Worm (Caenorhabditis elegans) whole organism, L4/young adult: ENCODE data around the gene T28A8.5.

Experiments
- W03F9.2 ChIP-seq: fragments of 150-350 bp; optimal IDR thresholded peaks from 2 replicates; lab custom pipeline; 2014; ENCODE audit warnings: missing biosample characterization, missing genetic modification characterization
- dao-5 ChIP-seq: sonication (generic microtip); optimal IDR thresholded peaks from 2 replicates; lab custom pipeline; 2016; ENCODE audit warnings: missing genotype, missing genetic modification characterization, moderate library complexity, missing compliant biosample characterization
- him-1 ChIP-seq: sonication (generic microtip); optimal IDR thresholded peaks from 2 replicates; lab custom pipeline; 2016; ENCODE audit warnings: missing genotype, missing genetic modification reagents, missing genetic modification characterization, missing compliant biosample characterization

The T28A8.5 gene

DNA sequence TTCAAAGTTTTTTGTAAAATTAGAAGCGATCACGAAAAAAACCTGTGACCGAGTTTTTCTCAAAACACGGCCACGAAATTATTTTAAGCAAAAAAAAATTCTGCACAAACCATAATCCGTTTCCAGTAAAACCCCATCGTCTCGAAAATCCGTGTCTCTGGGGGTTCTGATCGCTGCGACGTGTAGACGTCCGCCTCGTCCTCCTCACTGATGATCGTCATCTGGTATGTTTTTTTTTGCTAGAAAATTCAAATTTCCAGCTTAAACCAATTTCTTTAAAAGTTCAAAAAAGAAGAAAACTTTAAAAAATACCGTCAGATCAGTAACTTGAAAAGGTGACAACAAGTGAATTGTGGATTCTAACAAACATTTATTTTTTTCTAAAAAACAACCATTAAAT, 45.1 kb downstream of the T28A8.5 start, which contains the start of gene Y76A2B.4:
Y76A2B.4 (minus strand) TSS at position 241 of the 400 bp plus-strand sequence.
- TF ChIP-seq dao-5 (tag; lab: Kevin White, UChicago): no peak
- no peak for TF ChIP-seq W03F9.2 (tag; lab: Kevin White, UChicago)
- no peak for TF ChIP-seq him-1 (tag; lab: Kevin White, UChicago)

DNA sequence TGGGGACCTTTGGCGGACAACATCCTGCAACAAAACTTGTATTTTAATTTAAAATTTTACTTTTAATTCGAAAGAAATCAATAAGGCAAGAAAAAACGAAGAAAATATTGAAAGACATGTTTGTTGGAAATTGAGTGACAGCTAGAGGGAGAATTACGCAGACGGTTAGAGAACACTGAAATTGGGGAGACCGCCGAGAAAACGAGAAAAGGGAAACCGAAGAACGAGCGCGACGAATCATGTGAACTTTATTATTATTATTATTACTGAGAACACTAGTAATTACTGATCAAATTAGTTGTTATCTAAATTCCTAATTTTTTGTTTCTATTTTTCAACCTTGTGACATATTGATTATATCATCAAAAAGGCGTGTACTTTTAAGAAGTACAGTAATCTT, 47.6 kb downstream of the T28A8.5 start, which contains the start of gene mmad-1:
mmad-1 (minus strand) TSS at position 24 of the 400 bp plus-strand sequence.
- no peak for TF ChIP-seq him-1 (tag; lab: Kevin White, UChicago)
- peak; percentile 40 for TF ChIP-seq W03F9.2 (tag; lab: Kevin White, UChicago)
- TF ChIP-seq dao-5 (tag; lab: Kevin White, UChicago): no peak

- TF ChIP-seq dao-5 (tag; lab: Kevin White, UChicago): no peak
- TF ChIP-seq him-1 (tag; lab: Kevin White, UChicago): no peak
- TF ChIP-seq W03F9.2 (tag; lab: Kevin White, UChicago): no peak
Measured at ce11 chrIII:13549960-13550359, 48.5 kb downstream of the T28A8.5 start.
